Fruit fly (Drosophila melanogaster) whole organism, prepupa: ENCODE measurements around the gene Mpcp2.

Experiments used
- CG31627 ChIP-seq: fragments of 200-800 bp; sonication (Bioruptor generic); optimal IDR thresholded peaks from 3 replicates; lab custom pipeline; 2016; ENCODE audit warnings: missing biosample characterization, missing genetic modification characterization
- Sox102F ChIP-seq: fragments of 200-800 bp; sonication (Bioruptor generic); optimal IDR thresholded peaks from 2 replicates; lab custom pipeline; 2016; ENCODE audit warnings: missing biosample characterization, mild to moderate bottlenecking, missing genetic modification characterization
- svp ChIP-seq: fragments of 200-800 bp; sonication (Bioruptor generic); peaks from one replicate; lab custom pipeline; 2016; ENCODE audit warnings: missing biosample characterization, missing genetic modification characterization

DNA sequence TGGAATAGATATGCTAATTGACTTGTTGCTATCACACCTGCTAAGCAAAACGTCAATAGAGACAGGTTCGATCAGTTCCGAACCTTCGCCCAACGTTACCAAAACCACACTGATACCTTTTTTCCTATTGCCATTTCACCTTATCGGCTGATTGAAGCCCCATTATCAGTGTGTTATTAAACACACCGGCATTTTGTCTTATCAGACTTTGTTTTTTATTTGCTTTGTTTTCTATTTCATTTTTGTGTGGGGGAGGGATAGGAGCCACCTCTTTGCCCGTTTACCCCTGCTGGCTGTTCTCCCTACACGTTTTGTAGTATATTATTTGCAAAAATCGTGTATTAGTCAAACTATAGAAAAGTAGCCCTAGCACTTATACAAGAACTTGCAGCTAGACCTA, 27.5 kb upstream of the Mpcp2 start:
- no peak for TF ChIP-seq CG31627 (GFP tag; lab: Kevin White, UChicago)
- TF ChIP-seq svp (GFP tag; lab: Kevin White, UChicago): no peak
- TF ChIP-seq Sox102F (GFP tag; lab: Kevin White, UChicago): no peak
